Worm (Caenorhabditis elegans): ENCODE data around the gene eef-1B.1.

DNA sequence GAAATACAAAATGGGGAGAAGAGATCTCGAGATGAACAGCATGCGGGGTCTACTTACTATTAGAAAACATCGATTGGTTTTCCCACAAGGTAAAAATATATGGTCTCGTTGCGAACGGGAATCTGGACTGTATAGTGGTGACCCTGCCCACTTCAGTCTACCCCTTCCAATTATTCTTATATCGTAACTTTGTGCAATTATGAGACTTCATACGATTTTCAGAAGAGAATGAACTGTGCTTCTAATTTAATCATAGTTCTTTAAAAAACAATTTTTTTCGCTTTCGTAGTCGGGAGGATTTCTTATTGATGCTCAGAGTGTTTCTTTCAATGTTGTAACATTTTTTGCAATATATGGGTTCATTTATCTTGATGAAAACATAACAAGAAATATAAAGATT lies 1.1 kb downstream of the eef-1B.1 start, which contains the start of gene F54H12.5:
- no peak for TF ChIP-seq ref-1 (GFP tag; conservative IDR thresholded peaks at IDR 0.05)
- TF ChIP-seq cog-1 (tag; optimal IDR thresholded peaks at IDR 0.05): no peak
- TF ChIP-seq flt-1 (GFP tag; IDR thresholded peaks at IDR 0.05): no peak
- no peak for TF ChIP-seq ztf-29 (GFP tag; IDR thresholded peaks at IDR 0.05)
- TF ChIP-seq T22C8.4 (GFP tag; IDR thresholded peaks at IDR 0.05): no peak
- no peak for TF ChIP-seq tab-1 (GFP tag; IDR thresholded peaks at IDR 0.05)
- no peak for TF ChIP-seq klf-2 (GFP tag; conservative IDR thresholded peaks at IDR 0.05)
- no peak for TF ChIP-seq ztf-23 (GFP tag; IDR thresholded peaks at IDR 0.05)
